Fruit fly (Drosophila melanogaster): ENCODE data around the gene rdgB.

The rdgB gene

DNA sequence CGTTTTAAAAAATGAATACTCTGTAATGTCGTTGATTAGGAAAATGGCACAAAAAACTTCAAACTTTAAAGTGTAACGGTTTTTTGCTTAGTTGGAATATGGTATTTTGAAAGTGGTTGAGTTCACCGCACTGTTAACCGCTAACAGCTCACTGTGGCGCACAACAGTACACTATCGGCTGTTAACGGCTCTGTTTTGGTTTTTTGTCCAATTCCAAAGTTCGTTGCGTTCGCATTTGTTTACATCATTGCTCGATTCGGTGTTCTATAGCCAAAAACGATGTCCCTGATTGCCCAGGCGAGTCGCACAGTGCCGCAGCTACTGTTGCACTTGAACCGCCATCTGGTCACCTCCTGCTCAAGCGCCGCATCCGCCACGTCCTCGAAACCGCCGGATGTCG is 48.9 kb downstream of the rdgB start, which contains the start of gene CG11095 (continued):
- TF ChIP-seq CG42726 (GFP tag; IDR thresholded peaks at IDR 0.05; ENCODE audit: partially characterized antibody) = no peak

DNA sequence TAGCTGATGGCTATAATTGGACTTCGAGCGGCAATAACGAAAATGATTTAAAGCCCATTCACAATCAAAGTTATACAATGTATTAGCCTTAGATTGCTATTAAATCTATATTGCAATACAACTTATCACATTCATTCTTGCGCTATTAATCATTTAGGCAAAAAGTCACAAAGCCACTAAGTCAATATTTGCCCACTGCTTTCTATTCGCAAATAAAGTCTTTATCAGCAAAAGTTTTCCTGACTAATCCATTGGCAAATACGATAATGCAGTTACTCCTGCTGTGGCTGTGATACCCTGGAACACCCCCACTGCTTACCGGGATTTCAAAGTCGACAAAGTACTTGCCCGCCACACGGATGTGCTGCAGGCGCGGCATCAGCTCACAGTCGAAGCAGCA is 51.5 kb downstream of the rdgB start:
- TF ChIP-seq Bgb (GFP tag; IDR thresholded peaks at IDR 0.05; ENCODE audit: partially characterized antibody) (no peak), Camta (GFP tag; optimal IDR thresholded peaks at IDR 0.05) (no peak), Opbp (GFP tag; IDR thresholded peaks at IDR 0.05; ENCODE audit: partially characterized antibody) (no peak), CG1602 (GFP tag; optimal IDR thresholded peaks at IDR 0.05) (no peak), fd3F (GFP tag; optimal IDR thresholded peaks at IDR 0.05) (no peak), Dll (GFP tag; IDR thresholded peaks at IDR 0.05; ENCODE audit: partially characterized antibody) (no peak), Deaf1 (tag; optimal IDR thresholded peaks at IDR 0.05) (no peak), CG31224 (GFP tag; IDR thresholded peaks at IDR 0.05) (no peak), bsh (GFP tag; optimal IDR thresholded peaks at IDR 0.05) (no peak), CG11723 (GFP tag; optimal IDR thresholded peaks at IDR 0.05) (no peak), CG6272 (GFP tag; IDR thresholded peaks at IDR 0.05) (no peak), bowl (GFP tag; IDR thresholded peaks at IDR 0.05) (no peak)

DNA sequence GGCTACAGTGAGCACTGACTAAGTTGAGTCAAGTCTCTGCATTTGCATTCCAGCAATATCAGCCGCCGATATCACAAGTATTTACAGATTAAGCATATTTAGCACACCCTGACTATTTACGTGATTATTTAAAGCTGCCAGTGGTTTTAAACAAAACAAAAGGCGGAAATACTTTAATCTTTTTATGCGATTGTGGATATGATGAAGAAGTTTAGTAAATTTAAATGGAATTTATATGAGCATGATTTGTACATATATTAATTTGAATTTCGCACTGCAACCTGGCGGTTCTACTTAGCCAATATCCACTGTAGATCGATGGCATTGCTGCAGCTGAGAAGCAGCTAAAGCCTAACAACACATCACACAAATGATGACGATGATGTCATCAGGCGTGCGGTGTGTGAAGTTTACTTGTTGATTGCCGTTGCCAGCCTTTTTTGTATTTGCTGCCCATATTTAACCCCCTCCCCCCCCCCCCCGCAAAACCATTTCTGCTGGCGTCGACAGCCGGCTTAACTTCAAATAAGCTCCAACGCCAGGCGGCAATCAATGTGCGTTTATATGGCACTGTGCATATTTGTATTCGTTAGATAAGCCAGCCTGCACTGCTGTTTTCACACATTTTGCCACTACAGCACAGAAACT is 53.1 kb downstream of the rdgB start:
- TF ChIP-seq CG15514 (GFP tag; optimal IDR thresholded peaks at IDR 0.05) (peak; percentile 35), CG4730 (GFP tag; IDR thresholded peaks at IDR 0.05) (no peak), Bgb (GFP tag; IDR thresholded peaks at IDR 0.05; ENCODE audit: partially characterized antibody) (no peak), CG12219 (GFP tag; optimal IDR thresholded peaks at IDR 0.05) (peak; percentile 60), cas (GFP tag; IDR thresholded peaks at IDR 0.05) (no peak), toy (GFP tag; IDR thresholded peaks at IDR 0.05) (no peak), CG11560 (tag; IDR thresholded peaks at IDR 0.05) (peak; percentile 55; the same call in 2 of the 3 replicates), MTF-1 (GFP tag; optimal IDR thresholded peaks at IDR 0.05; ENCODE audit: borderline replicate concordance) (no peak), Awh (GFP tag; IDR thresholded peaks at IDR 0.05) (no peak), ttk (GFP tag; IDR thresholded peaks at IDR 0.05) (no peak), HLH4C (GFP tag; IDR thresholded peaks at IDR 0.05; ENCODE audit: partially characterized antibody) (no peak), pita (GFP tag; optimal IDR thresholded peaks at IDR 0.05) (no peak), twi (tag; optimal IDR thresholded peaks at IDR 0.05) (peak; percentile 29), CG30431 (GFP tag; optimal IDR thresholded peaks at IDR 0.05) (peak; percentile 6), Bdp1 (GFP tag; optimal IDR thresholded peaks at IDR 0.05) (no peak), B-H2 (GFP tag; optimal IDR thresholded peaks at IDR 0.05) (no peak), Dref (GFP tag; IDR thresholded peaks at IDR 0.05) (no peak), CG15696 (tag; optimal IDR thresholded peaks at IDR 0.05) (peak; percentile 34), CG2129 (GFP tag; IDR thresholded peaks at IDR 0.05; ENCODE audit: partially characterized antibody) (no peak), gsb (GFP tag; IDR thresholded peaks at IDR 0.05) (no peak), CG7987 (GFP tag; optimal IDR thresholded peaks at IDR 0.05) (no peak), dan (GFP tag; IDR thresholded peaks at IDR 0.05) (no peak), BtbVII (GFP tag; optimal IDR thresholded peaks at IDR 0.05) (peak; percentile 51), CG4820 (GFP tag; optimal IDR thresholded peaks at IDR 0.05) (peak; percentile 56), D19A (tag; optimal IDR thresholded peaks at IDR 0.05) (peak; percentile 55), CG7839 (tag; optimal IDR thresholded peaks at IDR 0.05) (peak; percentile 80), CG18764 (GFP tag; optimal IDR thresholded peaks at IDR 0.05) (no peak), Hey (tag; optimal IDR thresholded peaks at IDR 0.05) (no peak), vnd (GFP tag; IDR thresholded peaks at IDR 0.05; ENCODE audit: partially characterized antibody) (no peak), YL-1 (GFP tag; optimal IDR thresholded peaks at IDR 0.05) (no peak), sr (GFP tag; IDR thresholded peaks at IDR 0.05) (0 out of 3 replicates have a peak, but pooled peaks have one; percentile 13), Trl (optimal IDR thresholded peaks at IDR 0.05) (no peak), Trl (GFP tag; optimal IDR thresholded peaks at IDR 0.05) (peak; percentile 44), Opbp (GFP tag; IDR thresholded peaks at IDR 0.05; ENCODE audit: partially characterized antibody) (no peak), C15 (GFP tag; IDR thresholded peaks at IDR 0.05) (no peak), disco-r (GFP tag; optimal IDR thresholded peaks at IDR 0.05) (no peak)
